Worm (Caenorhabditis elegans) whole organism, L4/young adult: ENCODE data around the gene F13H8.12.

ENCODE experiments used
- W03F9.2 ChIP-seq: fragments of 150-350 bp; optimal IDR thresholded peaks from 2 replicates; lab custom pipeline; 2014; ENCODE audit warnings: missing biosample characterization, missing genetic modification characterization
- dao-5 ChIP-seq: sonication (generic microtip); optimal IDR thresholded peaks from 2 replicates; lab custom pipeline; 2016; ENCODE audit warnings: missing genotype, missing genetic modification characterization, moderate library complexity, missing compliant biosample characterization
- him-1 ChIP-seq: sonication (generic microtip); optimal IDR thresholded peaks from 2 replicates; lab custom pipeline; 2016; ENCODE audit warnings: missing genotype, missing genetic modification reagents, missing genetic modification characterization, missing compliant biosample characterization

Gene F13H8.12

ce11 chrII:6281002-6281401 lies 18.7 kb downstream of the F13H8.12 start, which contains the start of gene scly-1:
Gene scly-1, minus strand, starts transcription at chrII:6281102.
- TF ChIP-seq W03F9.2 (tag; lab: Kevin White, UChicago) (no peak), him-1 (tag; lab: Kevin White, UChicago) (no peak), dao-5 (no peak)

ce11 chrII:6281903-6282302 lies 19.6 kb downstream of the F13H8.12 start:
- TF ChIP-seq dao-5 (no peak), W03F9.2 (tag; lab: Kevin White, UChicago) (no peak), him-1 (tag; lab: Kevin White, UChicago) (no peak)

ce11 chrII:6283074-6283473 lies 20.8 kb downstream of the F13H8.12 start, which contains the start of gene F13H8.1:
Gene F13H8.1, plus strand, starts transcription at chrII:6283384.
- TF ChIP-seq dao-5 (no peak), him-1 (tag; lab: Kevin White, UChicago) (no peak), W03F9.2 (tag; lab: Kevin White, UChicago) (no peak)

ce11 chrII:6286865-6287264 lies 24.5 kb downstream of the F13H8.12 start, which contains the start of gene F13H8.6:
Gene F13H8.6, minus strand, starts transcription at chrII:6286965.
- TF ChIP-seq W03F9.2 (tag; lab: Kevin White, UChicago) (no peak), him-1 (tag; lab: Kevin White, UChicago) (no peak), dao-5 (no peak)

ce11 chrII:6288104-6288503 lies 25.8 kb downstream of the F13H8.12 start:
- TF ChIP-seq dao-5 = no peak
- no peak for TF ChIP-seq W03F9.2 (tag; lab: Kevin White, UChicago)
- TF ChIP-seq him-1 (tag; lab: Kevin White, UChicago) = no peak

- TF ChIP-seq dao-5 = no peak
Measured at ce11 chrII:6290047-6290582, 27.8 kb downstream of the F13H8.12 start, which contains the start of gene upb-1. Gene upb-1, minus strand, starts transcription at chrII:6290097.

- no peak for TF ChIP-seq him-1 (tag; lab: Kevin White, UChicago)
- no peak for TF ChIP-seq dao-5
- no peak for TF ChIP-seq W03F9.2 (tag; lab: Kevin White, UChicago)
Measured at ce11 chrII:6292527-6292926, 30.2 kb downstream of the F13H8.12 start, which contains the start of gene nyn-3. Gene nyn-3, minus strand, starts transcription at chrII:6292627.

ce11 chrII:6294261-6294660 lies 31.9 kb downstream of the F13H8.12 start, which contains the start of gene mps-1:
Gene mps-1, minus strand, starts transcription at chrII:6294361.
- TF ChIP-seq him-1 (tag; lab: Kevin White, UChicago) (no peak), W03F9.2 (tag; lab: Kevin White, UChicago) (no peak), dao-5 (no peak)

ce11 chrII:6303209-6303740 lies 41.0 kb downstream of the F13H8.12 start, which contains the start of gene C29F5.1:
Gene C29F5.1, plus strand, starts transcription at chrII:6303525.
- TF ChIP-seq W03F9.2 (tag; lab: Kevin White, UChicago) = no peak
- TF ChIP-seq dao-5 = no peak
- no peak for TF ChIP-seq him-1 (tag; lab: Kevin White, UChicago)

- TF ChIP-seq him-1 (tag; lab: Kevin White, UChicago) (no peak), W03F9.2 (tag; lab: Kevin White, UChicago) (no peak), dao-5 (no peak)
Measured at ce11 chrII:6306125-6306524, 43.8 kb downstream of the F13H8.12 start, which contains the start of gene C29F5.8. Gene C29F5.8, plus strand, starts transcription at chrII:6306425.

ce11 chrII:6309198-6309597 lies 46.9 kb downstream of the F13H8.12 start, which contains the start of gene glb-10:
Gene glb-10, minus strand, starts transcription at chrII:6309298.
- TF ChIP-seq W03F9.2 (tag; lab: Kevin White, UChicago) (no peak), dao-5 (no peak), him-1 (tag; lab: Kevin White, UChicago) (no peak)

ce11 chrII:6311459-6311858 lies 49.1 kb downstream of the F13H8.12 start:
- TF ChIP-seq W03F9.2 (tag; lab: Kevin White, UChicago) = no peak
- TF ChIP-seq him-1 (tag; lab: Kevin White, UChicago) = no peak
- no peak for TF ChIP-seq dao-5

- TF ChIP-seq dao-5 (no peak), him-1 (tag; lab: Kevin White, UChicago) (no peak), W03F9.2 (tag; lab: Kevin White, UChicago) (no peak)
Measured at ce11 chrII:6311888-6312287, 49.6 kb downstream of the F13H8.12 start.
